Worm (Caenorhabditis elegans): ENCODE measurements around the gene T09F3.4.

T09F3.4 gene

ce11 chrII:10389038-10389437, 6.5 kb upstream of the T09F3.4 start:
- TF ChIP-seq T22C8.4 (GFP tag; IDR thresholded peaks at IDR 0.05) (no peak), med-1 (GFP tag; optimal IDR thresholded peaks at IDR 0.05; ENCODE audit: insufficient read depth) (no peak), klf-2 (GFP tag; conservative IDR thresholded peaks at IDR 0.05) (no peak), cog-1 (tag; optimal IDR thresholded peaks at IDR 0.05) (no peak), ref-1 (GFP tag; conservative IDR thresholded peaks at IDR 0.05) (no peak), tab-1 (GFP tag; IDR thresholded peaks at IDR 0.05) (no peak), flt-1 (GFP tag; IDR thresholded peaks at IDR 0.05) (no peak), ztf-29 (GFP tag; IDR thresholded peaks at IDR 0.05) (no peak), ztf-23 (GFP tag; IDR thresholded peaks at IDR 0.05) (no peak)

- TF ChIP-seq tab-1 (GFP tag; IDR thresholded peaks at IDR 0.05): no peak
- TF ChIP-seq ref-1 (GFP tag; conservative IDR thresholded peaks at IDR 0.05): no peak
- no peak for TF ChIP-seq ztf-29 (GFP tag; IDR thresholded peaks at IDR 0.05)
- TF ChIP-seq ztf-23 (GFP tag; IDR thresholded peaks at IDR 0.05): no peak
- no peak for TF ChIP-seq med-1 (GFP tag; optimal IDR thresholded peaks at IDR 0.05; ENCODE audit: insufficient read depth)
- TF ChIP-seq cog-1 (tag; optimal IDR thresholded peaks at IDR 0.05): no peak
- TF ChIP-seq klf-2 (GFP tag; conservative IDR thresholded peaks at IDR 0.05): no peak
These were observed 5.7 kb upstream of the T09F3.4 start for ce11 chrII:10389776-10390175.

ce11 chrII:10390250-10390821, 5.2 kb upstream of the T09F3.4 start:
- TF ChIP-seq T22C8.4 (GFP tag; IDR thresholded peaks at IDR 0.05) (no peak), med-1 (GFP tag; optimal IDR thresholded peaks at IDR 0.05; ENCODE audit: insufficient read depth) (no peak), ztf-23 (GFP tag; IDR thresholded peaks at IDR 0.05) (no peak), tab-1 (GFP tag; IDR thresholded peaks at IDR 0.05) (no peak), klf-2 (GFP tag; conservative IDR thresholded peaks at IDR 0.05) (no peak), ref-1 (GFP tag; conservative IDR thresholded peaks at IDR 0.05) (no peak), ztf-29 (GFP tag; IDR thresholded peaks at IDR 0.05) (no peak), flt-1 (GFP tag; IDR thresholded peaks at IDR 0.05) (no peak)

- TF ChIP-seq cog-1 (tag; optimal IDR thresholded peaks at IDR 0.05) (no peak), ref-1 (GFP tag; conservative IDR thresholded peaks at IDR 0.05) (no peak), flt-1 (GFP tag; IDR thresholded peaks at IDR 0.05) (no peak), ztf-29 (GFP tag; IDR thresholded peaks at IDR 0.05) (no peak), tab-1 (GFP tag; IDR thresholded peaks at IDR 0.05) (no peak), klf-2 (GFP tag; conservative IDR thresholded peaks at IDR 0.05) (no peak), T22C8.4 (GFP tag; IDR thresholded peaks at IDR 0.05) (no peak), ztf-23 (GFP tag; IDR thresholded peaks at IDR 0.05) (no peak), med-1 (GFP tag; optimal IDR thresholded peaks at IDR 0.05; ENCODE audit: insufficient read depth) (no peak)
These were observed 4.7 kb upstream of the T09F3.4 start, which contains the start of the genes T09F3.2 and T09F3.7 for ce11 chrII:10390854-10391253. TSS of gene T09F3.2 (plus strand) at chrII:10391154. TSS of gene T09F3.7 (plus strand) at chrII:10391168.

ce11 chrII:10393282-10394179, 2.0 kb upstream of the T09F3.4 start, which contains the start of gene gpd-1:
TSS of gene gpd-1 (plus strand) at chrII:10394129.
- TF ChIP-seq ref-1 (GFP tag; conservative IDR thresholded peaks at IDR 0.05) (no peak), T22C8.4 (GFP tag; IDR thresholded peaks at IDR 0.05) (no peak), cog-1 (tag; optimal IDR thresholded peaks at IDR 0.05) (no peak)

- no peak for TF ChIP-seq tab-1 (GFP tag; IDR thresholded peaks at IDR 0.05)
These were observed 1.1 kb downstream of the T09F3.4 start, which contains the start of gene T09F3.5 for ce11 chrII:10396578-10396977. TSS of gene T09F3.5 (plus strand) at chrII:10396878.

ce11 chrII:10402991-10403390, 7.5 kb downstream of the T09F3.4 start:
- TF ChIP-seq ref-1 (GFP tag; conservative IDR thresholded peaks at IDR 0.05): no peak
- TF ChIP-seq ztf-29 (GFP tag; IDR thresholded peaks at IDR 0.05): no peak
- TF ChIP-seq ztf-23 (GFP tag; IDR thresholded peaks at IDR 0.05): no peak

ce11 chrII:10410989-10411388, 15.5 kb downstream of the T09F3.4 start, which contains the start of gene E04D5.5:
TSS of gene E04D5.5 (plus strand) at chrII:10411289.
- TF ChIP-seq ztf-23 (GFP tag; IDR thresholded peaks at IDR 0.05): no peak
- no peak for TF ChIP-seq flt-1 (GFP tag; IDR thresholded peaks at IDR 0.05)
- no peak for TF ChIP-seq ref-1 (GFP tag; conservative IDR thresholded peaks at IDR 0.05)
- TF ChIP-seq tab-1 (GFP tag; IDR thresholded peaks at IDR 0.05): no peak
- TF ChIP-seq ztf-29 (GFP tag; IDR thresholded peaks at IDR 0.05): no peak
- TF ChIP-seq klf-2 (GFP tag; conservative IDR thresholded peaks at IDR 0.05): no peak
- no peak for TF ChIP-seq med-1 (GFP tag; optimal IDR thresholded peaks at IDR 0.05; ENCODE audit: insufficient read depth)
- TF ChIP-seq T22C8.4 (GFP tag; IDR thresholded peaks at IDR 0.05): no peak
- TF ChIP-seq cog-1 (tag; optimal IDR thresholded peaks at IDR 0.05): no peak

ce11 chrII:10416332-10416863, 20.9 kb downstream of the T09F3.4 start, which contains the start of gene eif-2A:
TSS of gene eif-2A (plus strand) at chrII:10416800.
- TF ChIP-seq klf-2 (GFP tag; conservative IDR thresholded peaks at IDR 0.05) (no peak), ref-1 (GFP tag; conservative IDR thresholded peaks at IDR 0.05) (no peak), T22C8.4 (GFP tag; IDR thresholded peaks at IDR 0.05) (no peak), cog-1 (tag; optimal IDR thresholded peaks at IDR 0.05) (no peak), ztf-29 (GFP tag; IDR thresholded peaks at IDR 0.05) (no peak), ztf-23 (GFP tag; IDR thresholded peaks at IDR 0.05) (no peak), med-1 (GFP tag; optimal IDR thresholded peaks at IDR 0.05; ENCODE audit: insufficient read depth) (no peak)

- TF ChIP-seq ztf-23 (GFP tag; IDR thresholded peaks at IDR 0.05): no peak
- no peak for TF ChIP-seq ztf-29 (GFP tag; IDR thresholded peaks at IDR 0.05)
- no peak for TF ChIP-seq T22C8.4 (GFP tag; IDR thresholded peaks at IDR 0.05)
- no peak for TF ChIP-seq cog-1 (tag; optimal IDR thresholded peaks at IDR 0.05)
- TF ChIP-seq klf-2 (GFP tag; conservative IDR thresholded peaks at IDR 0.05): no peak
- TF ChIP-seq tab-1 (GFP tag; IDR thresholded peaks at IDR 0.05): no peak
- TF ChIP-seq med-1 (GFP tag; optimal IDR thresholded peaks at IDR 0.05; ENCODE audit: insufficient read depth): no peak
These were observed 26.4 kb downstream of the T09F3.4 start, which contains the start of gene frpr-21 for ce11 chrII:10421941-10422340. TSS of gene frpr-21 (minus strand) at chrII:10422041.
